Worm (Caenorhabditis elegans): ENCODE measurements around the gene rrsr-1.

rrsr-1 gene

DNA sequence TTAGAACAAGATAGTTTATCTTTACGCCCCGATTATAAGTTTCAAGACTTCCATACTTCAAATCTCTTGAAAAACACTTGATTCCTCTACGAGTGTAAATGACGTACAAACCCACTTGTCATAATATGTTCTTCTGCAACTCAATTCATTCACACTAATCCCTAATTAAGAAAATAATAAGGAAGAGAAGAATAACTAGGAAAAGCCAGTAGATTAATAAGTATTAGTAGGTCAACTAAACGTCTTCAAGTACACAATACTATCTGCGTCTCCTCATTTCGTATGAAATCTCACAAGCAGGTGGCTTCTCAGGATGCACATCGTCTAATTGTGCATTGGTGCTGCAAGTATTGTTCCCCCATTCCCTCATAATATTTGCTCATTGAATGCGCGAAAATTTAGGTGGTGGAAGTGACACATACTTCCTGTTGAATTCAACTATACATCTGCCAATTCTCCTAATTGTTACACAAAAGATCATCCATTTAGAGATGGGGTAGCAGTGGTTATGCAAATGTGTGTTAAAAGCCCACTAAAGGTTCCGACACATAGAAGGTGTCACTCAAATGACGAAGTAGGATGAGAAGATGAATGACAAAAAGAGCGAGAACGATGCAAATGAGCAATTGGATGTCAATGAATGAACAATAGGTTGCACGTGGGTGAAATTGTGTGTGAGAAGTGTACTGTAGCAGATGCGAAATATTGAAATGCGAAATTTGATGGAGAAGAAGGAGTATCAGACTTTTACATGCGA lies 2.4 kb upstream of the rrsr-1 start:
- TF ChIP-seq pha-4 (tag; optimal IDR thresholded peaks at IDR 0.05) (no peak), nhr-11 (tag; optimal IDR thresholded peaks at IDR 0.05) (no peak)

DNA sequence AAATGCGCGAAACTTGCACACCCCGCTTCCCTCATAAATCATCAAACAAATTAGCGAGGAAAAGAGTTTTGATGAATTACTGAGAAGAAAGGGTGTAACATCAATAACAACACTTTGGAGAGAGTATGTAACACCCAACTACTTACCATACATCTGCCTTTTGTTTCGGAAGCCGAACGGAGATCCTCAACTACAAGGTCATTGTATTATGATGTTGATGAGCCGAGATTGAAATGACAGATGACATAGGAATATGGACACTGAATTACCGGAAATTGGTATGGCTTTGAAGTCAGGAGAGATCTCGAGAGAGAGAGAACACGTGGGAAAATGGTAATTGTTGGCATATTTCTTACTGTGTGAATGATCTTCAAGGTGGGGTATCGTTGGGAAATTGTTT lies 1.2 kb upstream of the rrsr-1 start:
- TF ChIP-seq egl-5 (tag; optimal IDR thresholded peaks at IDR 0.05) (no peak), egl-27 (tag; optimal IDR thresholded peaks at IDR 0.05) (no peak), snpc-4 (tag; optimal IDR thresholded peaks at IDR 0.05) (no peak), nhr-237 (tag; optimal IDR thresholded peaks at IDR 0.05) (no peak)

DNA sequence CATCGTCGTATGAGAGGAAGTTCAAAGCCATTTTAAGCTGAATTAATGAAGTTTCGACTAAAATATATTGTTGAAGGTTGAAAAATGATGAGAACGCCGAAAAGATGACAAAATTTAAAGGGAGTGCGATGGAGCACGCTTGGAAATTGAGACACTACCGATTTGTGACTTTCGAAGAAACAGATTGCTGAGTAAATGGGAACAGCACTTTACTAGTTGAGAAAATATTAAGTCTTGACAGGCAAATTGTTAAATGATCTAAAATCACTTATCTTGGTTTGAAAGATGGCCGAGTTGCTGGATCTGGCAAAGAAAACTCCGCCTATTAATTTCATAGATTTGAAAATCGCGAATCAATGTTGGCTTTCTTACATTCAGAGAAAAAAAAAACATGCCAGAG lies 1.5 kb downstream of the rrsr-1 start, which contains the start of gene rpoa-12:
TSS of gene rpoa-12 (minus strand) at position 37 of the 400 bp plus-strand sequence.
- TF ChIP-seq nhr-23 (tag; optimal IDR thresholded peaks at IDR 0.05) (peak; percentile 51), nhr-43 (tag; optimal IDR thresholded peaks at IDR 0.05; ENCODE audit: poor library complexity, severe bottlenecking) (peak; percentile 19), nhr-25 (tag; optimal IDR thresholded peaks at IDR 0.05) (peak; percentile 68), lin-15B (tag; optimal IDR thresholded peaks at IDR 0.05) (peak; percentile 64), nhr-11 (tag; optimal IDR thresholded peaks at IDR 0.05) (no peak), pha-4 (tag; optimal IDR thresholded peaks at IDR 0.05) (peak; percentile 52), lsy-12 (tag; optimal IDR thresholded peaks at IDR 0.05) (no peak), nfya-1 (tag; optimal IDR thresholded peaks at IDR 0.05; ENCODE audit: insufficient read depth) (peak; percentile 46), skn-1 (tag; optimal IDR thresholded peaks at IDR 0.05) (peak; percentile 98), nhr-67 (tag; optimal IDR thresholded peaks at IDR 0.05) (no peak), ZK546.5 (tag; optimal IDR thresholded peaks at IDR 0.05) (no peak), nhr-28 (tag; optimal IDR thresholded peaks at IDR 0.05) (no peak), eor-1 (tag; optimal IDR thresholded peaks at IDR 0.05) (no peak), snpc-4 (tag; optimal IDR thresholded peaks at IDR 0.05) (peak; percentile 24), tbx-2 (tag; optimal IDR thresholded peaks at IDR 0.05) (no peak)

DNA sequence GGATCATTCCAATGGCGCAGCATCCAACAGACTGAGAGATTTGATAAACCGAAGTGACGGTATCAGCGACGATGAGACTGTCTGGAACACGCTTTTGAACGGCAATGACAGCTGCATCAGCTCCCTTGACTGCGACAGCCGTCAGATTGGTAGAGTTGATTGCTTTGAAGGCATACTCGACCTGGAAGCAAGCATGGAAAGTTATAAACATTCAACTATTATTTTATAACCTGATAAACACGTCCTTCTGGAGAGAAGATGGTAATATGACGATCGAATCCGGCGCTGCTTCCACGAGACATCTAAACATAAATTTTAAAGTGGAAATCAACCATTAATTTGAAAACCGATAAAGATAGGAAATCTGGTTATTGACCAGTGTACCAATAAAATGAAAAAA lies 2.5 kb downstream of the rrsr-1 start, which contains the start of gene pas-1:
TSS of gene pas-1 (minus strand) at position 302 of the 400 bp plus-strand sequence.
- TF ChIP-seq elt-2 (tag; optimal IDR thresholded peaks at IDR 0.05) (peak; percentile 6), zag-1 (tag; optimal IDR thresholded peaks at IDR 0.05) (no peak)

DNA sequence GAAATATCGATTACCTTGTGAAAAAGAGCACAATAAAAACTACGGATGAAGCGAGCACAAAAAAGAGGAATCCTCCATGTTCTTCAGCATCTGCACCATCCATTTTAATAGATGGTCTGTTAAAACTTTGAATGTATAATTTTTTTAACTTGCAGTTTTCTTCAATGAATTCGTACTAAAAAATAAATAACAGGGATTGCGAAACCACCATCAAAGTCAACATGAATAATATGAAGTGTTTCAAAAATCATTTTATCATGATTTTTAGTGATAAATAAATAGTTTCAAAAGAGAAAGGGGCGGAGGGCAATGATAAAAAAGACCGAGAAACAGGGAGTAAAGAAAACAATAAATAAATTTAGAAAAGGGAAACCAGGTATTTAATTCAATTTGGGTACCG lies 3.5 kb downstream of the rrsr-1 start, which contains the start of gene dhs-22:
TSS of gene dhs-22 (minus strand) at position 116 of the 400 bp plus-strand sequence.
- TF ChIP-seq pha-4 (tag; optimal IDR thresholded peaks at IDR 0.05): peak; percentile 10
- TF ChIP-seq snpc-4 (tag; optimal IDR thresholded peaks at IDR 0.05): no peak
- no peak for TF ChIP-seq egl-5 (tag; optimal IDR thresholded peaks at IDR 0.05)
- TF ChIP-seq elt-2 (tag; optimal IDR thresholded peaks at IDR 0.05): peak; percentile 36

DNA sequence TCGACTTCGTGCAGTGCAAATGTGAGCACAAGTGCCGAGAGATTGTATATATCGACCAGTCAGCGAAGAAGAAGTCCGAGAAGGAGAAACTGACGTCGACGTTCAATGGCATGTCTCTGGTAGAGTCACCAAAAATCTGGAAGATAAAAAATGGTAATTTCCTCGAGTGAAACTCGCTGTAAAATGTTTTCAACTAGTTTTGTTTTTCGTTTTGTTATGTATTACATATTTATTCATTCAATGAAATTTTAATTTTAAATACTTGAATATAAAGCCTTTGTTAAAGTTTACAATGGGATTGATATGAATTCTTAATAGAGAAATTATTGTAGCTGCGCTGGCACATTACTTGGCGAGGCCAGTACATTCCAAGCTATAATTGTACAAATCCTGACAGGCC lies 5.0 kb downstream of the rrsr-1 start:
- TF ChIP-seq hmg-11 (tag; optimal IDR thresholded peaks at IDR 0.05): no peak
- no peak for TF ChIP-seq ceh-28 (tag; optimal IDR thresholded peaks at IDR 0.05)

DNA sequence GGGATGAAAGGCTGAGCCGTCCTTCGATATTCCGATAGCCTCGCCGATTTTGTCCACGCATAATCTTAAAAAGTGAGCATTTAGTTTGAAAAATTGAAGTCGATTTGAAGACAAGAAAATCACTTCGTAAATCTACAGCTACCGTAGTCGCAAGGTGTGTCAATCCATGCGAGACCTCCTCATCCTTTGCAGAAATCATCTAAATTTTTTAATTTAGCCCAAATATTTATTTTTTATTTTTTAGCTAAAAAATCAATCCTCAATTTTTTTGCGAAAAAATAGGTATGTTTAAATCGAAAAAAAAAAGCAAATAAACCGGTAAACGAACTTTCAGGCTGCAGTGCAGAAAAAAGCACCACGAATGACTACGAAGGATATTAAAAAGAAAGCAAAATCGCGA lies 7.1 kb downstream of the rrsr-1 start, which contains the start of the genes nxf-2 and set-31:
TSS of gene nxf-2 (minus strand) at position 101 of the 400 bp plus-strand sequence.
TSS of gene set-31 (plus strand) at position 169 of the 400 bp plus-strand sequence.
- TF ChIP-seq ceh-16 (tag; optimal IDR thresholded peaks at IDR 0.05): no peak
- no peak for TF ChIP-seq ztf-4 (tag; optimal IDR thresholded peaks at IDR 0.05)
- no peak for TF ChIP-seq eor-1 (tag; optimal IDR thresholded peaks at IDR 0.05)
- no peak for TF ChIP-seq R02D3.7 (tag; optimal IDR thresholded peaks at IDR 0.05)
- TF ChIP-seq nhr-28 (tag; optimal IDR thresholded peaks at IDR 0.05): no peak
- TF ChIP-seq elt-3 (tag; optimal IDR thresholded peaks at IDR 0.05): no peak
- no peak for TF ChIP-seq fos-1 (tag; optimal IDR thresholded peaks at IDR 0.05)
- TF ChIP-seq nhr-67 (tag; optimal IDR thresholded peaks at IDR 0.05): no peak
- TF ChIP-seq fkh-10 (GFP tag; optimal IDR thresholded peaks at IDR 0.05): no peak
- TF ChIP-seq ZK546.5 (tag; optimal IDR thresholded peaks at IDR 0.05): no peak
- TF ChIP-seq nhr-23 (tag; optimal IDR thresholded peaks at IDR 0.05): no peak
- TF ChIP-seq unc-39 (tag; optimal IDR thresholded peaks at IDR 0.05): no peak
- no peak for TF ChIP-seq nhr-11 (tag; optimal IDR thresholded peaks at IDR 0.05)
- TF ChIP-seq lin-15B (tag; optimal IDR thresholded peaks at IDR 0.05): no peak
- TF ChIP-seq unc-62 (GFP tag; optimal IDR thresholded peaks at IDR 0.05): no peak
- TF ChIP-seq nhr-237 (tag; optimal IDR thresholded peaks at IDR 0.05): no peak
- no peak for TF ChIP-seq zag-1 (tag; optimal IDR thresholded peaks at IDR 0.05)

All from whole organism, L3 larva.